Worm (Caenorhabditis elegans) whole organism, L3 larva: ENCODE data around the gene Y47D3A.14.

Experiments
- eor-1 ChIP-seq, 2 experiments: fragments of 150-350 bp; optimal IDR thresholded peaks; 2 replicates each; lab custom pipeline; 2014 to 2018; ENCODE audit warnings: missing biosample characterization in 2 of 2, missing genetic modification characterization in 2 of 2
- mdl-1 ChIP-seq: fragments of 150-350 bp; optimal IDR thresholded peaks from 2 replicates; lab custom pipeline; 2014; ENCODE audit warnings: missing biosample characterization, missing genetic modification characterization
- skn-1 ChIP-seq: fragments of 150-350 bp; optimal IDR thresholded peaks from 2 replicates; lab custom pipeline; 2014; ENCODE audit warnings: missing biosample characterization, missing genetic modification characterization
- unc-39 ChIP-seq: sonication (generic microtip); optimal IDR thresholded peaks from 4 replicates; lab custom pipeline; 2017; ENCODE audit warnings: missing biosample characterization, missing genetic modification characterization
- zag-1 ChIP-seq: fragments of 150-350 bp; optimal IDR thresholded peaks from 2 replicates; lab custom pipeline; 2014; ENCODE audit warnings: missing biosample characterization, missing genetic modification characterization

ce11 chrIII:11193251-11193650 lies 43.4 kb downstream of the Y47D3A.14 start:
- no peak for TF ChIP-seq eor-1 (tag; optimal IDR thresholded peaks at IDR 0.05; lab: Kevin White, UChicago)
- no peak for TF ChIP-seq zag-1
- TF ChIP-seq unc-39 (tag; lab: Kevin White, UChicago), result no peak
- no peak for TF ChIP-seq mdl-1
- TF ChIP-seq skn-1 (tag; lab: Kevin White, UChicago), result no peak
